Fruit fly (Drosophila melanogaster) Kc167 (cell line): ENCODE measurements around the gene CG9514.

Experiments used
- Myc ChIP-seq: fragments of >200 bp; optimal IDR thresholded peaks from 2 replicates; lab custom pipeline; 2017; ENCODE audit warnings: missing external identifiers
- Sin3A ChIP-seq: fragments of >200 bp; optimal IDR thresholded peaks from 2 replicates; lab custom pipeline; 2018; ENCODE audit warnings: missing external identifiers
- h ChIP-seq: fragments of >200 bp; optimal IDR thresholded peaks from 3 replicates; lab custom pipeline; 2018; ENCODE audit warnings: missing external identifiers
- insv ChIP-seq: fragments of >200 bp; optimal IDR thresholded peaks from 3 replicates; lab custom pipeline; 2018; ENCODE audit warnings: missing external identifiers
- psq ChIP-seq: fragments of >200 bp; optimal IDR thresholded peaks from 2 replicates; lab custom pipeline; 2017; ENCODE audit warnings: missing external identifiers
- ttk ChIP-seq: sonication (Bioruptor generic); optimal IDR thresholded peaks from 2 replicates; lab custom pipeline; 2017; ENCODE audit warnings: missing external identifiers

dm6 chrX:14897592-14897991 lies 901 bp upstream of the CG9514 start:
- TF ChIP-seq h (lab: Kevin White, UChicago) (no peak), Sin3A (no peak), ttk (lab: Kevin White, UChicago) (no peak), psq (lab: Kevin White, UChicago) (no peak), insv (no peak), Myc (lab: Kevin White, UChicago) (no peak)
